Worm (Caenorhabditis elegans) whole organism, L4/young adult: Measurements from ENCODE around the gene D2023.3.

Experiments used
- W03F9.2 ChIP-seq: fragments of 150-350 bp; optimal IDR thresholded peaks from 2 replicates; lab custom pipeline; 2014; ENCODE audit warnings: missing biosample characterization, missing genetic modification characterization
- him-1 ChIP-seq: sonication (generic microtip); optimal IDR thresholded peaks from 2 replicates; lab custom pipeline; 2016; ENCODE audit warnings: missing genotype, missing genetic modification reagents, missing genetic modification characterization, missing compliant biosample characterization

DNA sequence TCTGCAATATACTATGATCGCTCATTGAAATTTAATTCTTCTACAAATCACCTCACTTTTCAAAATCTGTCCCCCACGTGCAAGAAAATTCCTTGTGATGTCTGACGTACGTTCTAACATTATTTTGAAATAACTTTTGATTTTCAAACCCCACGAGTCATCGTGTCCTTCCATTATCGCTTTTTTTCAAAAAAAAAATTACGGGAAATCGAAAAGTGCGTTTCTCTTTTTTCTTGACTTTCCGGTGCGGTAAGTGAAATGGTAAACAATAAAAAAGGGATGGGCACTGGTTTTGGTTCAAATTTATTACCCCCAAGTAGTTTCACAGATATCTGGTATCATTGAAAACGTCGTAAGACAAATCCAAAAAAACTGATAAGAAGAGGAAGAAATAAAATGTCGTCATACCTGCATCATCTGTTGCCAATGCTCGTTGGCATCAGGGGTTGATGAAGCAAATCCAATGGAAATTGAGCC, 8.3 kb downstream of the D2023.3 start:
- TF ChIP-seq him-1 (tag; lab: Kevin White, UChicago) (no peak), W03F9.2 (no peak)
